Worm (Caenorhabditis elegans) whole organism, L2 larva: ENCODE results near the gene F58E6.11.

Experiments
- C34F6.9 ChIP-seq: fragments of 150-350 bp; optimal IDR thresholded peaks from 2 replicates; lab custom pipeline; 2014; ENCODE audit warnings: missing biosample characterization, missing genetic modification characterization
- F13H6.1 ChIP-seq: sonication (generic microtip); optimal IDR thresholded peaks from 2 replicates; lab custom pipeline; 2016; ENCODE audit warnings: missing genetic modification characterization, missing compliant biosample characterization
- R02D3.7 ChIP-seq: fragments of 150-350 bp; optimal IDR thresholded peaks from 2 replicates; lab custom pipeline; 2014; ENCODE audit warnings: missing biosample characterization, missing genetic modification characterization
- Y55F3AM.14 ChIP-seq: fragments of 200-800 bp; sonication (Bioruptor generic); optimal IDR thresholded peaks from 2 replicates; lab custom pipeline; 2018; ENCODE audit warnings: mild to moderate bottlenecking, missing genetic modification characterization, missing compliant biosample characterization
- ZK546.5 ChIP-seq: sonication (generic microtip); optimal IDR thresholded peaks from 2 replicates; lab custom pipeline; 2017; ENCODE audit warnings: missing biosample characterization, missing genetic modification characterization
- alr-1 ChIP-seq: fragments of 150-350 bp; optimal IDR thresholded peaks from 2 replicates; lab custom pipeline; 2014; ENCODE audit warnings: missing biosample characterization, missing genetic modification characterization
- aly-2 ChIP-seq: fragments of 150-350 bp; optimal IDR thresholded peaks from 2 replicates; lab custom pipeline; 2014; ENCODE audit warnings: missing biosample characterization, missing genetic modification characterization
- ama-1 ChIP-seq: fragments of 150-350 bp; optimal IDR thresholded peaks from 2 replicates; lab custom pipeline; 2018; ENCODE audit warnings: inconsistent platforms
- blmp-1 ChIP-seq: sonication (generic microtip); optimal IDR thresholded peaks from 2 replicates; lab custom pipeline; 2017; ENCODE audit warnings: missing genetic modification characterization, mild to moderate bottlenecking, missing compliant biosample characterization, antibody characterized with exemption, moderate library complexity; ENCODE audit not compliant: insufficient read depth
- ceh-16 ChIP-seq: fragments of 150-350 bp; optimal IDR thresholded peaks from 2 replicates; lab custom pipeline; 2014; ENCODE audit warnings: missing biosample characterization, missing genetic modification characterization
- ceh-82 ChIP-seq: fragments of 150-350 bp; optimal IDR thresholded peaks from 2 replicates; lab custom pipeline; 2014; ENCODE audit warnings: missing biosample characterization, missing genetic modification characterization
- crh-2 ChIP-seq: sonication (generic microtip); optimal IDR thresholded peaks from 2 replicates; lab custom pipeline; 2017; ENCODE audit warnings: missing biosample characterization, missing genetic modification characterization
- dmd-4 ChIP-seq: sonication (generic microtip); optimal IDR thresholded peaks from 2 replicates; lab custom pipeline; 2017; ENCODE audit warnings: missing biosample characterization, missing genetic modification characterization
- egl-27 ChIP-seq: sonication (generic microtip); optimal IDR thresholded peaks from 3 replicates; lab custom pipeline; 2017; ENCODE audit warnings: missing biosample characterization, missing genetic modification reagents, missing genetic modification characterization
- elt-1 ChIP-seq: fragments of 150-350 bp; optimal IDR thresholded peaks from 2 replicates; lab custom pipeline; 2014; ENCODE audit warnings: missing biosample characterization, missing genetic modification characterization
- elt-3 ChIP-seq: sonication (generic microtip); optimal IDR thresholded peaks from 2 replicates; lab custom pipeline; 2017; ENCODE audit warnings: missing biosample characterization, missing genetic modification characterization
- fos-1 ChIP-seq: fragments of 150-350 bp; optimal IDR thresholded peaks from 2 replicates; lab custom pipeline; 2014; ENCODE audit warnings: missing biosample characterization, missing genetic modification characterization
- gmeb-1 ChIP-seq: fragments of 150-350 bp; optimal IDR thresholded peaks from 2 replicates; lab custom pipeline; 2014; ENCODE audit warnings: missing biosample characterization, missing genetic modification characterization
- lin-11 ChIP-seq: fragments of 150-350 bp; sonication (generic microtip); optimal IDR thresholded peaks from 2 replicates; lab custom pipeline; 2014; ENCODE audit warnings: missing biosample characterization, missing genetic modification characterization, inconsistent platforms, mixed read lengths
- lin-13 ChIP-seq: fragments of 150-350 bp; optimal IDR thresholded peaks from 2 replicates; lab custom pipeline; 2014; ENCODE audit warnings: missing biosample characterization, missing genetic modification reagents, missing genetic modification characterization
- lin-39 ChIP-seq: fragments of 150-350 bp; optimal IDR thresholded peaks from 2 replicates; lab custom pipeline; 2014; ENCODE audit warnings: missing biosample characterization, missing genetic modification reagents, missing genetic modification characterization
- lsy-2 ChIP-seq, 2 experiments: fragments of 150-350 bp in 1 of 2; sonication (generic microtip) in 1 of 2; optimal IDR thresholded peaks; 2 replicates each; lab custom pipeline; 2014 to 2017; ENCODE audit warnings: missing biosample characterization in 2 of 2, missing genetic modification characterization in 2 of 2
- mab-5 ChIP-seq: fragments of 150-350 bp; optimal IDR thresholded peaks from 2 replicates; lab custom pipeline; 2014; ENCODE audit warnings: missing biosample characterization, missing genetic modification characterization
- mbf-1 ChIP-seq: sonication (generic microtip); optimal IDR thresholded peaks from 2 replicates; lab custom pipeline; 2017; ENCODE audit warnings: missing biosample characterization, missing genetic modification characterization
- mdl-1 ChIP-seq, 2 experiments: fragments of 150-350 bp in 1 of 2; sonication (generic microtip) in 1 of 2; optimal IDR thresholded peaks; 2 replicates each; lab custom pipeline; 2017; ENCODE audit warnings: missing biosample characterization in 2 of 2, missing genetic modification characterization in 2 of 2
- nhr-10 ChIP-seq: sonication (generic microtip); optimal IDR thresholded peaks from 2 replicates; lab custom pipeline; 2017; ENCODE audit warnings: missing biosample characterization, missing genetic modification characterization
- nhr-11 ChIP-seq: fragments of 150-350 bp; optimal IDR thresholded peaks from 2 replicates; lab custom pipeline; 2014; ENCODE audit warnings: missing biosample characterization, missing genetic modification characterization
- nhr-12 ChIP-seq: fragments of 150-350 bp; optimal IDR thresholded peaks from 2 replicates; lab custom pipeline; 2014; ENCODE audit warnings: missing biosample characterization, missing genetic modification characterization
- nhr-129 ChIP-seq: fragments of 150-350 bp; optimal IDR thresholded peaks from 2 replicates; lab custom pipeline; 2014; ENCODE audit warnings: missing biosample characterization, missing genetic modification characterization
- nhr-21 ChIP-seq: fragments of 150-350 bp; optimal IDR thresholded peaks from 2 replicates; lab custom pipeline; 2014; ENCODE audit warnings: missing biosample characterization, missing genetic modification characterization
- nhr-23 ChIP-seq: fragments of 150-350 bp; optimal IDR thresholded peaks from 2 replicates; lab custom pipeline; 2014; ENCODE audit warnings: missing biosample characterization, missing genetic modification reagents, missing genetic modification characterization
- nhr-237 ChIP-seq: fragments of 150-350 bp; optimal IDR thresholded peaks from 2 replicates; lab custom pipeline; 2014; ENCODE audit warnings: missing biosample characterization, missing genetic modification characterization
- nhr-25 ChIP-seq: fragments of 150-350 bp; sonication (generic microtip); optimal IDR thresholded peaks from 3 replicates; lab custom pipeline; 2014; ENCODE audit warnings: missing biosample characterization, missing genetic modification characterization
- nhr-6 ChIP-seq: fragments of 150-350 bp; optimal IDR thresholded peaks from 2 replicates; lab custom pipeline; 2014; ENCODE audit warnings: missing biosample characterization, missing genetic modification characterization
- nhr-77 ChIP-seq: fragments of 150-350 bp; optimal IDR thresholded peaks from 2 replicates; lab custom pipeline; 2014; ENCODE audit warnings: missing biosample characterization, missing genetic modification characterization
- peb-1 ChIP-seq: fragments of 150-350 bp; optimal IDR thresholded peaks from 2 replicates; lab custom pipeline; 2014; ENCODE audit warnings: missing biosample characterization, missing genetic modification characterization
- sem-4 ChIP-seq: fragments of 150-350 bp; optimal IDR thresholded peaks from 2 replicates; lab custom pipeline; 2014; ENCODE audit warnings: missing biosample characterization, missing genetic modification reagents, missing genetic modification characterization
- skn-1 ChIP-seq: sonication (generic microtip); optimal IDR thresholded peaks from 2 replicates; lab custom pipeline; 2017; ENCODE audit warnings: missing biosample characterization, missing genetic modification characterization
- sma-3 ChIP-seq: sonication (generic microtip); optimal IDR thresholded peaks from 2 replicates; lab custom pipeline; 2016; ENCODE audit warnings: missing genetic modification reagents, missing genetic modification characterization, missing compliant biosample characterization
- sma-9 ChIP-seq, 2 experiments: fragments of 150-350 bp in 1 of 2; sonication (generic microtip) in 1 of 2; optimal IDR thresholded peaks; 2 replicates each; lab custom pipeline; 2014 to 2016; ENCODE audit warnings: missing genetic modification characterization in 2 of 2, mild to moderate bottlenecking in 1 of 2, missing biosample characterization in 1 of 2, missing compliant biosample characterization in 1 of 2, missing genetic modification reagents in 1 of 2, moderate library complexity in 1 of 2
- snpc-4 ChIP-seq: fragments of 150-350 bp; optimal IDR thresholded peaks from 2 replicates; lab custom pipeline; 2014; ENCODE audit warnings: missing biosample characterization, missing genetic modification characterization
- unc-39 ChIP-seq: fragments of 150-350 bp; optimal IDR thresholded peaks from 2 replicates; lab custom pipeline; 2014; ENCODE audit warnings: missing biosample characterization, missing genetic modification characterization
- unc-55 ChIP-seq: fragments of 150-350 bp; sonication (generic microtip); optimal IDR thresholded peaks from 3 replicates; lab custom pipeline; 2014; ENCODE audit warnings: missing biosample characterization, missing genetic modification reagents, missing genetic modification characterization
- unc-62 ChIP-seq: fragments of 150-350 bp; optimal IDR thresholded peaks from 2 replicates; lab custom pipeline; 2014; ENCODE audit warnings: missing biosample characterization, missing genetic modification reagents, missing genetic modification characterization
- zag-1 ChIP-seq: fragments of 150-350 bp; optimal IDR thresholded peaks from 2 replicates; lab custom pipeline; 2014; ENCODE audit warnings: missing biosample characterization, missing genetic modification characterization
- ztf-1 ChIP-seq: fragments of 200-800 bp; sonication (Bioruptor generic); conservative IDR thresholded peaks from 2 replicates; pipeline ENCODE4 v1.3.6; 2022; ENCODE audit warnings: missing genetic modification characterization, missing compliant biosample characterization
- ztf-11 ChIP-seq: sonication (generic microtip); optimal IDR thresholded peaks from 2 replicates; lab custom pipeline; 2017; ENCODE audit warnings: missing biosample characterization, missing genetic modification characterization
- ztf-4 ChIP-seq: fragments of 150-350 bp; optimal IDR thresholded peaks from 2 replicates; lab custom pipeline; 2014; ENCODE audit warnings: missing biosample characterization, missing genetic modification characterization

The F58E6.11 gene

ce11 chrV:9730743-9731706 lies 26.8 kb downstream of the F58E6.11 start (continued):
- TF ChIP-seq lin-13 (GFP tag; lab: Kevin White, UChicago) (peak; percentile 88), nhr-10 (tag; lab: Kevin White, UChicago) (peak; percentile 23), lin-39 (tag; lab: Kevin White, UChicago) (peak; percentile 80), ceh-16 (tag; lab: Kevin White, UChicago) (peak; percentile 91), ama-1 (lab: Kevin White, UChicago) (peak; percentile 99)

DNA sequence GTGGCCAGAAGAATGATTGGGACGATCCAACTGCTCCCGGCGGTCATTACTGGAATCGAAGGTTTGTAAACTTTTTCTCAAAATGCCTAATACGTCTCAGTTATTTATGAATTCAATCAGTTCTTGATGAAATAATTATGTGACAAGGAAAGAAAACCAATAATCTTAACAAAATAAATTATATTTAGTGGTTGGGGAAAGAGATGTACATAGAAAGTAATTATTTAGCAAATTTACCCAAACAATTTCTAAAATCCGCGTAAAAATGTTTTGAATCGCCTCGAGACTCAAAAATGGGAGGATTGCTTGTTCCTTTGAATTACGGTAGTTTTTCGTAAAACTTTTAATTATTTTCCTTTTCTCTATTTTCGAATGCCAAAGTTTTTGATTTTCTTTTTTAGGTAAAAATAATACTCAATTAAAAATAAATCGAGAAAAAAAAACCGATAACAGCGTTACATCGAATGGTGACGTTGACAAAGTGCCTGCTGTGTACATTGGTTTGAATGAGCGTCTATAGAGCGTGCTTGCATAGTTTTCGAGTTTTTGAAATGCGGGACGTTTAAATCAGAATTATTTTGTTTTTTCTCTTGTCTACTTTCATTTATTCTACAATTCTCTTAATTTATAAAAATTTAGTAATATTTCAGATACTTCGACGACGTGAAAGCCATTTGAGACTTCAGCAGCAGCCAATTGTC lies 28.2 kb downstream of the F58E6.11 start, which contains the start of the genes aagr-3 and drap-1:
Gene aagr-3, minus strand, starts transcription at position 51 of the 701 bp plus-strand sequence.
Gene drap-1, plus strand, starts transcription at position 645 of the 701 bp plus-strand sequence.
- no peak for TF ChIP-seq egl-27 (tag; lab: Kevin White, UChicago)
- no peak for TF ChIP-seq nhr-21 (tag; lab: Kevin White, UChicago)
- TF ChIP-seq crh-2 (tag; lab: Kevin White, UChicago), result peak; percentile 90
- TF ChIP-seq sma-9 (GFP tag; optimal IDR thresholded peaks at IDR 0.05; lab: Kevin White, UChicago), result peak; percentile 40
- TF ChIP-seq sma-9 (tag; optimal IDR thresholded peaks at IDR 0.05; lab: Kevin White, UChicago), result no peak
- no peak for TF ChIP-seq peb-1 (tag; lab: Kevin White, UChicago)
- TF ChIP-seq mbf-1 (tag; lab: Kevin White, UChicago), result no peak
- peak; percentile 51 for TF ChIP-seq sma-3 (GFP tag; lab: Kevin White, UChicago)
- peak in 1 of 2 experiments; percentile 82 for TF ChIP-seq lsy-2 (tag; optimal IDR thresholded peaks at IDR 0.05; lab: Kevin White, UChicago)
- TF ChIP-seq unc-62 (GFP tag; lab: Kevin White, UChicago), result no peak
- TF ChIP-seq nhr-12 (tag; lab: Kevin White, UChicago), result no peak
- TF ChIP-seq lin-11, result no peak
- peak; percentile 82 for TF ChIP-seq C34F6.9
- TF ChIP-seq ztf-1 (GFP tag; lab: Robert Waterston, UW), result no peak
- no peak for TF ChIP-seq nhr-237 (tag; lab: Kevin White, UChicago)
- no peak for TF ChIP-seq mdl-1 (tag; optimal IDR thresholded peaks at IDR 0.05; lab: Kevin White, UChicago)
- peak; percentile 39 for TF ChIP-seq F13H6.1 (tag; lab: Kevin White, UChicago)
- TF ChIP-seq sem-4 (tag; lab: Kevin White, UChicago), result peak; percentile 61
- TF ChIP-seq aly-2 (tag; lab: Kevin White, UChicago), result no peak
- no peak for TF ChIP-seq dmd-4
- no peak for TF ChIP-seq lin-39 (tag; lab: Kevin White, UChicago)
- TF ChIP-seq Y55F3AM.14, result no peak
- peak; percentile 56 for TF ChIP-seq gmeb-1 (tag; lab: Kevin White, UChicago)
- no peak for TF ChIP-seq elt-1 (tag; lab: Kevin White, UChicago)
- peak; percentile 86 for TF ChIP-seq unc-55 (GFP tag; lab: Kevin White, UChicago)
- TF ChIP-seq nhr-77 (tag; lab: Kevin White, UChicago), result no peak
- TF ChIP-seq ztf-4 (tag; lab: Kevin White, UChicago), result peak; percentile 12
- TF ChIP-seq lin-13 (GFP tag; lab: Kevin White, UChicago), result peak; percentile 55
- TF ChIP-seq R02D3.7 (tag; lab: Kevin White, UChicago), result no peak
- peak; percentile 25 for TF ChIP-seq skn-1
- TF ChIP-seq elt-3 (tag; lab: Kevin White, UChicago), result no peak
- no peak for TF ChIP-seq nhr-11 (tag; lab: Kevin White, UChicago)
- TF ChIP-seq zag-1 (tag; lab: Kevin White, UChicago), result no peak
- peak; percentile 83 for TF ChIP-seq fos-1 (tag; lab: Kevin White, UChicago)
- TF ChIP-seq nhr-23 (tag; lab: Kevin White, UChicago), result no peak
- TF ChIP-seq ama-1 (lab: Kevin White, UChicago), result peak; percentile 61
- no peak for TF ChIP-seq nhr-25 (tag; lab: Kevin White, UChicago)
- TF ChIP-seq ztf-11 (tag; lab: Kevin White, UChicago), result no peak
- TF ChIP-seq unc-39 (tag; lab: Kevin White, UChicago), result no peak
- no peak for TF ChIP-seq blmp-1 (tag; lab: Kevin White, UChicago)
- TF ChIP-seq alr-1 (tag; lab: Kevin White, UChicago), result no peak
- peak; percentile 77 for TF ChIP-seq nhr-129 (tag; lab: Kevin White, UChicago)
- peak; percentile 42 for TF ChIP-seq snpc-4
- peak; percentile 26 for TF ChIP-seq mab-5
- TF ChIP-seq ZK546.5 (tag; lab: Kevin White, UChicago), result no peak
- no peak for TF ChIP-seq nhr-6 (tag; lab: Kevin White, UChicago)
- TF ChIP-seq nhr-10 (tag; lab: Kevin White, UChicago), result no peak
- no peak for TF ChIP-seq ceh-16 (tag; lab: Kevin White, UChicago)
- TF ChIP-seq ceh-82 (tag; lab: Kevin White, UChicago), result no peak
